Worm (Caenorhabditis elegans) whole organism, L4 larva: ENCODE data around the gene dre-1.

Source experiments
- D1046.2 ChIP-seq: fragments of 200-800 bp; sonication (Bioruptor generic); IDR thresholded peaks from 2 replicates; pipeline ENCODE4 v1.3.6; 2022; ENCODE audit warnings: missing genetic modification characterization, missing compliant biosample characterization
- F26F4.8 ChIP-seq: fragments of 200-800 bp; sonication (Bioruptor generic); conservative IDR thresholded peaks from 2 replicates; pipeline ENCODE4 v1.3.6; 2022; ENCODE audit warnings: missing genetic modification characterization, missing compliant biosample characterization
- T20F7.1 ChIP-seq: fragments of 200-800 bp; sonication (Bioruptor generic); optimal IDR thresholded peaks from 2 replicates; lab custom pipeline; 2018; ENCODE audit warnings: mild to moderate bottlenecking, missing genetic modification characterization, missing compliant biosample characterization
- T26A8.4 ChIP-seq: fragments of 200-800 bp; sonication (Bioruptor generic); IDR thresholded peaks from 2 replicates; pipeline ENCODE4 v1.3.6; 2022; ENCODE audit warnings: missing genetic modification characterization, missing compliant biosample characterization
- Y105C5A.15 ChIP-seq: fragments of 200-800 bp; sonication (Bioruptor generic); IDR thresholded peaks from 2 replicates; pipeline ENCODE4 v1.3.6; 2022; ENCODE audit warnings: missing genetic modification characterization, missing compliant biosample characterization
- Y5F2A.4 ChIP-seq: fragments of 200-800 bp; sonication (Bioruptor generic); optimal IDR thresholded peaks from 2 replicates; lab custom pipeline; 2018; ENCODE audit warnings: mild to moderate bottlenecking, missing genetic modification characterization, missing compliant biosample characterization
- ama-1 ChIP-seq: fragments of 150-350 bp; optimal IDR thresholded peaks from 2 replicates; lab custom pipeline; 2014; ENCODE audit warnings: inconsistent platforms, mixed read lengths
- ceh-20 ChIP-seq: fragments of 200-800 bp; sonication (Bioruptor generic); IDR thresholded peaks from 2 replicates; pipeline ENCODE4 v1.3.6; 2022; ENCODE audit warnings: missing genetic modification reagents, missing genetic modification characterization, missing compliant biosample characterization
- ceh-82 ChIP-seq: sonication (generic microtip); optimal IDR thresholded peaks from 2 replicates; lab custom pipeline; 2017; ENCODE audit warnings: missing biosample characterization, missing genetic modification characterization
- cey-2 ChIP-seq: sonication (generic microtip); optimal IDR thresholded peaks from 3 replicates; lab custom pipeline; 2017; ENCODE audit warnings: missing genetic modification characterization, mild to moderate bottlenecking, missing compliant biosample characterization, antibody characterized with exemption, borderline replicate concordance; ENCODE audit not compliant: insufficient read depth
- daf-19 ChIP-seq: fragments of 200-800 bp; sonication (Bioruptor generic); conservative IDR thresholded peaks from 2 replicates; pipeline ENCODE4 v1.3.6; 2022; ENCODE audit warnings: missing genetic modification characterization, missing compliant biosample characterization
- dmd-6 ChIP-seq: fragments of 200-800 bp; sonication (Bioruptor generic); IDR thresholded peaks from 2 replicates; pipeline ENCODE4 v1.3.6; 2022; ENCODE audit warnings: missing genetic modification reagents, missing genetic modification characterization, missing compliant biosample characterization
- dpl-1 ChIP-seq: fragments of 150-350 bp; optimal IDR thresholded peaks from 2 replicates; lab custom pipeline; 2014; ENCODE audit warnings: missing biosample characterization, missing genetic modification reagents, missing genetic modification characterization
- duxl-1 ChIP-seq: sonication (generic microtip); optimal IDR thresholded peaks from 2 replicates; lab custom pipeline; 2016; ENCODE audit warnings: mild to moderate bottlenecking, missing genetic modification characterization, moderate library complexity, missing compliant biosample characterization; ENCODE audit not compliant: poor library complexity
- dve-1 ChIP-seq: sonication (generic microtip); optimal IDR thresholded peaks from 2 replicates; lab custom pipeline; 2017; ENCODE audit warnings: antibody characterized with exemption, mild to moderate bottlenecking, missing genetic modification characterization, missing compliant biosample characterization; ENCODE audit not compliant: insufficient read depth
- egl-43 ChIP-seq: fragments of 200-800 bp; sonication (Bioruptor generic); IDR thresholded peaks from 2 replicates; pipeline ENCODE4 v1.3.6; 2022; ENCODE audit warnings: missing genetic modification reagents, missing genetic modification characterization, missing compliant biosample characterization
- fos-1 ChIP-seq: fragments of 150-350 bp; optimal IDR thresholded peaks from 2 replicates; lab custom pipeline; 2014; ENCODE audit warnings: missing biosample characterization, missing genetic modification characterization
- hmg-1.1 ChIP-seq: fragments of 200-800 bp; sonication (Bioruptor generic); IDR thresholded peaks from 2 replicates; pipeline ENCODE4 v1.3.6; 2022; ENCODE audit warnings: missing genetic modification reagents, missing genetic modification characterization, missing compliant biosample characterization
- lim-7 ChIP-seq: fragments of 200-800 bp; sonication (Bioruptor generic); IDR thresholded peaks from 2 replicates; pipeline ENCODE4 v1.3.6; 2022; ENCODE audit warnings: missing genetic modification characterization, missing compliant biosample characterization
- lin-13 ChIP-seq: fragments of 150-350 bp; optimal IDR thresholded peaks from 2 replicates; lab custom pipeline; 2014; ENCODE audit warnings: missing biosample characterization, missing genetic modification reagents, missing genetic modification characterization
- lir-3 ChIP-seq: sonication (generic microtip); optimal IDR thresholded peaks from 2 replicates; lab custom pipeline; 2016; ENCODE audit warnings: mild to moderate bottlenecking, missing genetic modification characterization, missing compliant biosample characterization
- lsy-2 ChIP-seq, 2 experiments: fragments of 150-350 bp in 1 of 2; sonication (generic microtip) in 1 of 2; optimal IDR thresholded peaks; 2 replicates each; lab custom pipeline; 2014 to 2017; ENCODE audit warnings: missing biosample characterization in 2 of 2, missing genetic modification characterization in 2 of 2
- madf-9 ChIP-seq: fragments of 200-800 bp; sonication (Bioruptor generic); conservative IDR thresholded peaks from 2 replicates; pipeline ENCODE4 v1.3.6; 2022; ENCODE audit warnings: missing genetic modification reagents, missing genetic modification characterization, missing compliant biosample characterization
- mdl-1 ChIP-seq, 2 experiments: fragments of 150-350 bp in 1 of 2; sonication (generic microtip) in 1 of 2; optimal IDR thresholded peaks; 2 replicates each; lab custom pipeline; 2014 to 2017; ENCODE audit warnings: missing biosample characterization in 2 of 2, missing genetic modification characterization in 2 of 2
- mdt-29 ChIP-seq: fragments of 200-800 bp; sonication (Bioruptor generic); IDR thresholded peaks from 2 replicates; pipeline ENCODE4 v1.3.6; 2022; ENCODE audit warnings: missing genetic modification reagents, missing genetic modification characterization, missing compliant biosample characterization
- mxl-3 ChIP-seq: fragments of 200-800 bp; sonication (Bioruptor generic); optimal IDR thresholded peaks from 2 replicates; lab custom pipeline; 2018; ENCODE audit warnings: mild to moderate bottlenecking, missing genetic modification characterization, missing compliant biosample characterization
- nhr-10 ChIP-seq: fragments of 150-350 bp; optimal IDR thresholded peaks from 2 replicates; lab custom pipeline; 2014; ENCODE audit warnings: missing biosample characterization, missing genetic modification characterization
- nhr-102 ChIP-seq: sonication (generic microtip); optimal IDR thresholded peaks from 2 replicates; lab custom pipeline; 2016; ENCODE audit warnings: mild to moderate bottlenecking, missing genetic modification characterization, moderate library complexity, missing compliant biosample characterization
- nhr-237 ChIP-seq: sonication (generic microtip); optimal IDR thresholded peaks from 2 replicates; lab custom pipeline; 2017; ENCODE audit warnings: missing biosample characterization, missing genetic modification characterization
- nhr-48 ChIP-seq: sonication (generic microtip); optimal IDR thresholded peaks from 2 replicates; lab custom pipeline; 2016; ENCODE audit warnings: mild to moderate bottlenecking, missing genetic modification characterization, missing compliant biosample characterization
- nhr-6 ChIP-seq: fragments of 150-350 bp; optimal IDR thresholded peaks from 2 replicates; lab custom pipeline; 2014; ENCODE audit warnings: missing biosample characterization, missing genetic modification characterization
- nhr-76 ChIP-seq: fragments of 150-350 bp; optimal IDR thresholded peaks from 2 replicates; lab custom pipeline; 2014; ENCODE audit warnings: missing biosample characterization, missing genetic modification characterization
- nhr-77 ChIP-seq: fragments of 150-350 bp; optimal IDR thresholded peaks from 2 replicates; lab custom pipeline; 2014; ENCODE audit warnings: missing biosample characterization, missing genetic modification characterization
- pqm-1 ChIP-seq: sonication (generic microtip); optimal IDR thresholded peaks from 2 replicates; lab custom pipeline; 2017; ENCODE audit warnings: missing biosample characterization, missing genetic modification characterization
- skn-1 ChIP-seq: fragments of 150-350 bp; optimal IDR thresholded peaks from 2 replicates; lab custom pipeline; 2014; ENCODE audit warnings: missing biosample characterization, missing genetic modification characterization
- snpc-1.2 ChIP-seq: fragments of 200-800 bp; sonication (Bioruptor generic); IDR thresholded peaks from 2 replicates; pipeline ENCODE4 v1.3.6; 2022; ENCODE audit warnings: missing genetic modification reagents, missing genetic modification characterization, missing compliant biosample characterization
- spr-3 ChIP-seq: fragments of 200-800 bp; sonication (Bioruptor generic); optimal IDR thresholded peaks from 2 replicates; lab custom pipeline; 2018; ENCODE audit warnings: mild to moderate bottlenecking, missing genetic modification characterization, missing compliant biosample characterization
- tra-1 ChIP-seq: fragments of 200-800 bp; sonication (Bioruptor generic); IDR thresholded peaks from 2 replicates; pipeline ENCODE4 v1.3.6; 2022; ENCODE audit warnings: missing genetic modification reagents, missing genetic modification characterization, missing compliant biosample characterization
- unc-39 ChIP-seq: sonication (generic microtip); optimal IDR thresholded peaks from 2 replicates; lab custom pipeline; 2017; ENCODE audit warnings: missing biosample characterization, missing genetic modification characterization
- unc-62 ChIP-seq, 3 experiments: fragments of 150-350 bp in 1 of 3; sonication (generic microtip); optimal IDR thresholded peaks in 2 of 3; peaks in 1 of 3; 1 replicate in 1 of 3; 2 replicates in 2 of 3; lab custom pipeline; 2014 to 2017; ENCODE audit warnings: missing biosample characterization in 3 of 3, missing genetic modification characterization in 3 of 3, missing genetic modification reagents in 3 of 3, missing genotype in 1 of 3
- zip-2 ChIP-seq: fragments of 150-350 bp; optimal IDR thresholded peaks from 2 replicates; lab custom pipeline; 2014; ENCODE audit warnings: missing biosample characterization, missing genetic modification characterization
- ztf-11 ChIP-seq: fragments of 150-350 bp; optimal IDR thresholded peaks from 2 replicates; lab custom pipeline; 2014; ENCODE audit warnings: missing biosample characterization, missing genetic modification characterization
- ztf-7 ChIP-seq: fragments of 150-350 bp; optimal IDR thresholded peaks from 2 replicates; lab custom pipeline; 2014; ENCODE audit warnings: missing biosample characterization, missing genetic modification characterization

dre-1 gene

DNA sequence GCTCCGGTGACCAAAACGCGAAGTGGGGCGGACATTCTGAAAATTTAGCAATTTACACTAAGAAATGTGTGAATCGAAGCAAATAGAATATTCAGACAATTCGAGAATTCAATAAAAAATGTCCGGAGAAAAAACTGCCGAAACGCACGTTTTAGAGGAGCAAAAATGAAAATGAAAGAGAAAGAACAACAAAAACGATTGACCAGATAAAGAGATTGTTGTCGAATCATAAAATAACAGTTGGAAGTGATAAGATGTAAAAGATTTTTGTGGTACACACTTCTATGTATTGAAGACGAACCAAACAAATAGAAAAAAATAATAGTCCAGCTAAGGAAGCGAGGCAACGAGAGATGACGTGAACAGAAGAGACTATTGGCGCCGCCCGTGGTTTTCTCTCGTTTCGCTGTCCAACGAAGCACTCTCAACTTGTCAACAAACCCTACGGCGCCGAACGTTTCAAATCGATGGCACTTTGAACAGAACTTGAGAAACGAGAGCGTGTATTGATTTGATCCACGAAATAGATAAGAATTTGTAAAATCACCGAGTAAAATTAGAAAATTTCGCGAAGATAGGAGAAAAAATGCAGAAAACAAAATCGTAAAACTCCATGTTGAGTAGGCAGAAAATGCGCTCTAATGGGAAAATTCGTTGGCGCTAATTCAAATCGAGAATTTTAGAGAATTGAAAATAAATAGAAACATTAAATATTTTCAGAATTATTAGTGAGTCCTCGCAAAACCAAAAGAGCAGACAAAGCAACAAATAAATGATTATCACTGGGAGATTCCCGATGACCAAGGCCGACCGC is 29.6 kb downstream of the dre-1 start, which contains the start of gene mdh-1 (continued):
- TF ChIP-seq unc-62 (GFP tag; optimal IDR thresholded peaks at IDR 0.05 in 1 of 2; lab: Kevin White, UChicago) (peak in 1 of 2 experiments; percentile 97), unc-62 (tag; optimal IDR thresholded peaks at IDR 0.05; lab: Kevin White, UChicago) (no peak), zip-2 (no peak), cey-2 (tag; lab: Kevin White, UChicago) (no peak)
- TF ChIP-seq, all 104 proteins: peak for 12

DNA sequence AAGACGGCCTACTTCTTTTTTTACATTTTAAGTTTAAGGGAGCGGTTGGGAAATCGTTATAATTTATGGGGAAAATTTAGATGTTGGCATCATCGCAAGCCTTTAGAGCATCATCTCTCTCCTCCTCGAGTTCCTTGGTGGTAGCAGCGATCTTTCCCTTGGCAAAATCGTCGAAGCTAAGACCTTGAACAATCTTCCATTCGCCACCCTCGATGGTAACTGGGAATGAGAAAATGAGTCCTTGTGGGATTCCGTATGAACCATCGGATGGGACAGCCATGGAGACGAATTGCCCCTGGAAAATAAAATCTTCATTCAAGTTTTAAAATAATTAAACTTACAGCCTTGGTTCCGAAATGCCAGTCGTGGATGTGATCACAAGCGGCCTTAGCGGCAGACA is 31.0 kb downstream of the dre-1 start:
- TF ChIP-seq hmg-1.1 (no peak), dpl-1 (GFP tag; lab: Kevin White, UChicago) (no peak), Y105C5A.15 (GFP tag; lab: Robert Waterston, UW) (no peak), madf-9 (GFP tag; lab: Robert Waterston, UW) (0 out of 2 replicates have a peak, but pooled peaks have one; percentile 2), T20F7.1 (no peak), lir-3 (tag; lab: Kevin White, UChicago) (no peak), F26F4.8 (GFP tag; lab: Robert Waterston, UW) (no peak), nhr-48 (tag; lab: Kevin White, UChicago) (no peak), spr-3 (GFP tag; lab: Kevin White, UChicago) (no peak), ceh-82 (tag; lab: Kevin White, UChicago) (no peak), dmd-6 (peak; percentile 12; the same call in 1 of the 2 replicates), skn-1 (tag; lab: Kevin White, UChicago) (no peak)

DNA sequence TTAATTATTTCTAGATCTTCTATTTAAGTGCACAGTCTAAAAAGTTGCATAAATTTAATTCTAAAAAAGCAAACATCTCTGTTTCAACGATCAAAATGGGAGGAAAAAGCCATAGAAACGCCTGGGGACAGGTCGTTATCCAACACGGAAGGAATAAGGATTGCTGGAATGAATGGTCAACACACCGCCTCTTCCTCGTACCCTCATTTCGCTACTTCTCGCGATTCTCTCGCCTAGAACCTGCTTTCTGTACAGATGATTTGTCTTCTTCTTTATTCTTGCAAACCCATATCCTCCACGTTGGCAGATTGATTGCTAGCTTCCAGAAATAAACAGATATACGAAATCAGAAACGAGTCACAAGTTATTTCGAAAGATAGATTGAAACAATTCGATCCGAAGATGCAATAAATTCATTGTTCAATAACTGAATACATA is 31.4 kb downstream of the dre-1 start, which contains the start of gene dpy-11:
Gene dpy-11 (minus strand): TSS at position 354 of the 438 bp plus-strand sequence.
- TF ChIP-seq dmd-6 (peak; percentile 45), tra-1 (GFP tag; lab: Robert Waterston, UW) (0 out of 2 replicates have a peak, but pooled peaks have one; percentile 48), ztf-7 (tag; lab: Kevin White, UChicago) (no peak), madf-9 (GFP tag; lab: Robert Waterston, UW) (peak; percentile 59; the same call in 1 of the 2 replicates), nhr-77 (tag; lab: Kevin White, UChicago) (peak; percentile 39), dve-1 (peak; percentile 57), nhr-237 (no peak), ama-1 (lab: Kevin White, UChicago) (peak; percentile 98), nhr-76 (tag; lab: Kevin White, UChicago) (no peak), ztf-11 (no peak), T20F7.1 (peak; percentile 37), F26F4.8 (GFP tag; lab: Robert Waterston, UW) (no peak), skn-1 (tag; lab: Kevin White, UChicago) (no peak), fos-1 (tag; lab: Kevin White, UChicago) (no peak), mdt-29 (GFP tag; lab: Robert Waterston, UW) (peak; percentile 49; the same call in 1 of the 2 replicates), lir-3 (tag; lab: Kevin White, UChicago) (no peak), cey-2 (tag; lab: Kevin White, UChicago) (no peak), Y5F2A.4 (no peak), D1046.2 (no peak), daf-19 (GFP tag; lab: Robert Waterston, UW) (no peak), nhr-10 (tag; lab: Kevin White, UChicago) (no peak), lin-13 (GFP tag; lab: Kevin White, UChicago) (peak; percentile 49), unc-62 (GFP tag; optimal IDR thresholded peaks at IDR 0.05 in 1 of 2; lab: Kevin White, UChicago) (no peak), unc-62 (tag; optimal IDR thresholded peaks at IDR 0.05; lab: Kevin White, UChicago) (no peak), zip-2 (no peak), duxl-1 (tag; lab: Kevin White, UChicago) (peak; percentile 71), lsy-2 (tag; optimal IDR thresholded peaks at IDR 0.05; lab: Kevin White, UChicago) (peak; percentile 49 to 58), nhr-6 (tag; lab: Kevin White, UChicago) (peak; percentile 57), egl-43 (GFP tag; lab: Robert Waterston, UW) (no peak), snpc-1.2 (peak; percentile 45; the same call in 1 of the 2 replicates), lim-7 (GFP tag; lab: Robert Waterston, UW) (0 out of 2 replicates have a peak, but pooled peaks have one; percentile 18), dpl-1 (GFP tag; lab: Kevin White, UChicago) (no peak), pqm-1 (no peak), T26A8.4 (GFP tag; lab: Robert Waterston, UW) (peak; percentile 81), nhr-102 (peak; percentile 29), mdl-1 (tag; optimal IDR thresholded peaks at IDR 0.05; lab: Kevin White, UChicago) (peak in 1 of 2 experiments; percentile 48), ceh-20 (no peak), unc-39 (tag; lab: Kevin White, UChicago) (no peak), mxl-3 (GFP tag; lab: Kevin White, UChicago) (peak; percentile 75)
